Worm (Caenorhabditis elegans) whole organism, L1 larva: Measurements from ENCODE around the gene T28D6.7.

Source experiments
- ceh-63 ChIP-seq: fragments of 200-800 bp; sonication (Bioruptor generic); optimal IDR thresholded peaks from 2 replicates; lab custom pipeline; 2018; ENCODE audit warnings: mild to moderate bottlenecking, missing genetic modification characterization, missing compliant biosample characterization
- dpl-1 ChIP-seq, 3 experiments: fragments of 150-350 bp in 2 of 3; sonication (generic microtip) in 1 of 3; optimal IDR thresholded peaks; 2 replicates each; lab custom pipeline; 2014 to 2017; ENCODE audit warnings: missing biosample characterization in 3 of 3, missing genetic modification characterization in 3 of 3, missing genetic modification reagents in 3 of 3
- elt-3 ChIP-seq, 6 experiments: fragments of 150-350 bp in 1 of 6; sonication (generic microtip); optimal IDR thresholded peaks; 2 replicates each; lab custom pipeline; 2017 to 2018; ENCODE audit warnings: missing biosample characterization in 6 of 6, missing genetic modification characterization in 6 of 6, inconsistent platforms in 1 of 6
- lin-39 ChIP-seq: fragments of 150-350 bp; optimal IDR thresholded peaks from 2 replicates; lab custom pipeline; 2014; ENCODE audit warnings: missing biosample characterization, missing genetic modification reagents, missing genetic modification characterization
- nhr-11 ChIP-seq: fragments of 150-350 bp; optimal IDR thresholded peaks from 2 replicates; lab custom pipeline; 2014; ENCODE audit warnings: missing biosample characterization, missing genetic modification characterization
- nhr-90 ChIP-seq: sonication (generic microtip); optimal IDR thresholded peaks from 2 replicates; lab custom pipeline; 2016; ENCODE audit warnings: mild to moderate bottlenecking, missing genetic modification characterization, missing compliant biosample characterization; ENCODE audit not compliant: poor library complexity
- skn-1 ChIP-seq: fragments of 150-350 bp; optimal IDR thresholded peaks from 2 replicates; lab custom pipeline; 2014; ENCODE audit warnings: missing biosample characterization, missing genetic modification characterization
- snpc-4 ChIP-seq: fragments of 150-350 bp; optimal IDR thresholded peaks from 2 replicates; lab custom pipeline; 2014; ENCODE audit warnings: missing biosample characterization, missing genetic modification characterization
- vab-15 ChIP-seq: sonication (generic microtip); optimal IDR thresholded peaks from 2 replicates; lab custom pipeline; 2017; ENCODE audit warnings: missing genotype, mild to moderate bottlenecking, missing genetic modification characterization, missing compliant biosample characterization

DNA sequence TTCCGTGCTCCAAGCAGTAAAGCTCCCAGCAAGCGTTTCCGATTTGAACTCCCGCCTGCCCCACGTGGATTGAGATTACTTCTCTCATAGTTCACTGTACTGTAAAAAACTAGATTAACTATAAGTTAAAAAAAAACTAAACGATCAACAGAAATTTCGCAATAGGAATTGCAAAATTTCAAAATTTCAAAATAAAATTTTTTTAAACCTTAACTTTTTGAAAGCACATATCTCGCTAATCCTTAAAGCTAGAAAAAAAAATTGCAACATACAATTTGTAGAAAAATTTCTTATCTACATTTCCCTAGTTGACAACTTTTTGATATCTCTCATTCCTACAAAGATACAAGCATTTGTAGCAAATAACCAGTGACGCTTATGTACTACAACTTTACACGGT is 25.4 kb upstream of the T28D6.7 start, which contains the start of gene tba-7:
- TF ChIP-seq snpc-4 (no peak), vab-15 (no peak), lin-39 (tag; lab: Kevin White, UChicago) (no peak), dpl-1 (GFP tag; optimal IDR thresholded peaks at IDR 0.05; lab: Kevin White, UChicago) (no peak), nhr-11 (tag; lab: Kevin White, UChicago) (no peak), ceh-63 (no peak), skn-1 (tag; lab: Kevin White, UChicago) (no peak), nhr-90 (tag; lab: Kevin White, UChicago) (no peak), elt-3 (tag; optimal IDR thresholded peaks at IDR 0.05; lab: Kevin White, UChicago) (no peak)
